Fruit fly (Drosophila melanogaster) whole organism, embryonic: ENCODE measurements around the gene CG1317.

ENCODE experiments used
- Antp ChIP-seq: fragments of 200-800 bp; sonication (Bioruptor generic); optimal IDR thresholded peaks from 3 replicates; lab custom pipeline; 2016; ENCODE audit warnings: missing biosample characterization, missing genetic modification characterization
- Atf3 ChIP-seq: fragments of 200-800 bp; sonication (Bioruptor generic); optimal IDR thresholded peaks from 3 replicates; lab custom pipeline; 2016; ENCODE audit warnings: missing biosample characterization, missing genetic modification characterization
- CG10267 ChIP-seq: fragments of 200-800 bp; sonication (Bioruptor generic); optimal IDR thresholded peaks from 2 replicates; lab custom pipeline; 2018; ENCODE audit warnings: missing biosample characterization, mild to moderate bottlenecking, missing genetic modification characterization, moderate library complexity
- CG10431 ChIP-seq: fragments of 200-800 bp; sonication (Bioruptor generic); optimal IDR thresholded peaks from 3 replicates; lab custom pipeline; 2018; ENCODE audit warnings: missing biosample characterization, mild to moderate bottlenecking, missing genetic modification characterization
- CG10543 ChIP-seq: fragments of 200-800 bp; sonication (Bioruptor generic); optimal IDR thresholded peaks from 3 replicates; lab custom pipeline; 2017; ENCODE audit warnings: missing biosample characterization, mild to moderate bottlenecking, missing genetic modification characterization, moderate library complexity
- CG11398 ChIP-seq: fragments of 200-800 bp; sonication (Bioruptor generic); optimal IDR thresholded peaks from 2 replicates; lab custom pipeline; 2016; ENCODE audit warnings: missing biosample characterization, missing genetic modification characterization
- CG12391 ChIP-seq: fragments of 200-800 bp; sonication (Bioruptor generic); optimal IDR thresholded peaks from 3 replicates; lab custom pipeline; 2018; ENCODE audit warnings: missing biosample characterization, mild to moderate bottlenecking, missing genetic modification characterization, moderate library complexity
- CG14860 ChIP-seq: fragments of 200-800 bp; sonication (Bioruptor generic); IDR thresholded peaks from 3 replicates; pipeline ENCODE4 v1.3.6; 2022; ENCODE audit warnings: missing biosample characterization, missing genetic modification characterization; ENCODE audit not compliant: partially characterized antibody
- CG14965 ChIP-seq: fragments of 200-800 bp; sonication (Bioruptor generic); optimal IDR thresholded peaks from 2 replicates; lab custom pipeline; 2016; ENCODE audit warnings: missing biosample characterization, missing genetic modification characterization, borderline replicate concordance
- CG17186 ChIP-seq: fragments of 200-800 bp; sonication (Bioruptor generic); optimal IDR thresholded peaks from 3 replicates; lab custom pipeline; 2017; ENCODE audit warnings: missing biosample characterization, missing genetic modification reagents, missing genetic modification characterization
- CG18011 ChIP-seq: fragments of 200-800 bp; sonication (Bioruptor generic); optimal IDR thresholded peaks from 2 replicates; lab custom pipeline; 2017; ENCODE audit warnings: missing biosample characterization, missing genetic modification characterization, mild to moderate bottlenecking, moderate library complexity, missing genotype
- CG2129 ChIP-seq: fragments of 200-800 bp; sonication (Bioruptor generic); IDR thresholded peaks from 2 replicates; pipeline ENCODE4 v1.3.6; 2022; ENCODE audit warnings: missing biosample characterization, missing genetic modification characterization; ENCODE audit not compliant: partially characterized antibody
- CG2712 ChIP-seq: fragments of 200-800 bp; optimal IDR thresholded peaks from 3 replicates; lab custom pipeline; 2019; ENCODE audit warnings: missing biosample characterization, mild to moderate bottlenecking, missing genetic modification characterization, moderate library complexity
- CG2875 ChIP-seq: fragments of 200-800 bp; sonication (Bioruptor generic); optimal IDR thresholded peaks from 2 replicates; lab custom pipeline; 2017; ENCODE audit warnings: missing biosample characterization, mild to moderate bottlenecking, missing genetic modification characterization, missing genetic modification reagents
- CG34376 ChIP-seq: fragments of 200-800 bp; sonication (Bioruptor generic); optimal IDR thresholded peaks from 2 replicates; lab custom pipeline; 2018; ENCODE audit warnings: missing biosample characterization, mild to moderate bottlenecking, missing genetic modification characterization
- CG6791 ChIP-seq: fragments of 200-800 bp; sonication (Bioruptor generic); IDR thresholded peaks from 3 replicates; pipeline ENCODE4 v1.3.6; 2022; ENCODE audit warnings: missing biosample characterization, missing genetic modification characterization; ENCODE audit not compliant: partially characterized antibody
- CG7556 ChIP-seq: fragments of 200-800 bp; sonication (Bioruptor generic); optimal IDR thresholded peaks from 2 replicates; lab custom pipeline; 2017; ENCODE audit warnings: missing biosample characterization, mild to moderate bottlenecking, missing genetic modification characterization
- CG8281 ChIP-seq: fragments of 200-800 bp; sonication (Bioruptor generic); optimal IDR thresholded peaks from 2 replicates; lab custom pipeline; 2018; ENCODE audit warnings: missing biosample characterization, mild to moderate bottlenecking, missing genetic modification characterization, moderate library complexity
- CG9797 ChIP-seq: fragments of 200-800 bp; sonication (Bioruptor generic); optimal IDR thresholded peaks from 3 replicates; lab custom pipeline; 2018; ENCODE audit warnings: missing biosample characterization, mild to moderate bottlenecking, missing genetic modification characterization
- Chrac-16 ChIP-seq: fragments of 200-800 bp; sonication (Bioruptor generic); optimal IDR thresholded peaks from 3 replicates; lab custom pipeline; 2016; ENCODE audit warnings: missing biosample characterization, missing genetic modification characterization
- D19A ChIP-seq: fragments of 200-800 bp; optimal IDR thresholded peaks from 3 replicates; lab custom pipeline; 2019; ENCODE audit warnings: missing biosample characterization, mild to moderate bottlenecking, missing genetic modification characterization, moderate library complexity
- H2.0 ChIP-seq: fragments of 200-800 bp; sonication (Bioruptor generic); IDR thresholded peaks from 2 replicates; pipeline ENCODE4 v1.3.6; 2022; ENCODE audit warnings: missing biosample characterization, missing genetic modification characterization
- Hand ChIP-seq: fragments of 200-800 bp; sonication (Bioruptor generic); optimal IDR thresholded peaks from 2 replicates; lab custom pipeline; 2017; ENCODE audit warnings: mild to moderate bottlenecking, missing biosample characterization, missing genetic modification reagents, missing genetic modification characterization
- Hr51 ChIP-seq, 2 experiments: fragments of 200-800 bp; sonication (Bioruptor generic); optimal IDR thresholded peaks; 2 replicates in 1 of 2; 3 replicates in 1 of 2; lab custom pipeline; 2016 to 2018; ENCODE audit warnings: missing biosample characterization in 2 of 2, missing genetic modification characterization in 2 of 2, mild to moderate bottlenecking in 1 of 2, moderate library complexity in 1 of 2
- Lim3 ChIP-seq: fragments of 200-800 bp; sonication (Bioruptor generic); IDR thresholded peaks from 2 replicates; pipeline ENCODE4 v1.3.6; 2022; ENCODE audit warnings: missing biosample characterization, missing genetic modification characterization
- MTF-1 ChIP-seq: fragments of 200-800 bp; sonication (Bioruptor generic); optimal IDR thresholded peaks from 2 replicates; lab custom pipeline; 2018; ENCODE audit warnings: missing biosample characterization, mild to moderate bottlenecking, missing genetic modification characterization, borderline replicate concordance
- NK7.1 ChIP-seq: fragments of 200-800 bp; sonication (Bioruptor generic); optimal IDR thresholded peaks from 3 replicates; lab custom pipeline; 2016; ENCODE audit warnings: missing biosample characterization, missing genetic modification characterization
- abd-A ChIP-seq: fragments of 200-800 bp; sonication (Bioruptor generic); optimal IDR thresholded peaks from 3 replicates; lab custom pipeline; 2019; ENCODE audit warnings: missing biosample characterization, mild to moderate bottlenecking, missing genetic modification characterization, moderate library complexity
- ac ChIP-seq: fragments of 200-800 bp; sonication (Bioruptor generic); optimal IDR thresholded peaks from 3 replicates; lab custom pipeline; 2017; ENCODE audit warnings: missing biosample characterization, mild to moderate bottlenecking, missing genetic modification characterization
- amos ChIP-seq: fragments of 200-800 bp; sonication (Bioruptor generic); IDR thresholded peaks from 2 replicates; pipeline ENCODE4 v1.3.6; 2022; ENCODE audit warnings: missing biosample characterization, missing genetic modification characterization; ENCODE audit not compliant: partially characterized antibody
- bigmax ChIP-seq: fragments of 200-800 bp; sonication (Bioruptor generic); optimal IDR thresholded peaks from 2 replicates; lab custom pipeline; 2018; ENCODE audit warnings: missing biosample characterization, mild to moderate bottlenecking, missing genetic modification characterization
- cato ChIP-seq: fragments of 200-800 bp; sonication (Bioruptor generic); optimal IDR thresholded peaks from 2 replicates; lab custom pipeline; 2016; ENCODE audit warnings: missing biosample characterization, missing genetic modification characterization, borderline replicate concordance
- cg ChIP-seq: fragments of 200-800 bp; sonication (Bioruptor generic); optimal IDR thresholded peaks from 3 replicates; lab custom pipeline; 2019; ENCODE audit warnings: missing biosample characterization, mild to moderate bottlenecking, missing genetic modification characterization, moderate library complexity
- chinmo ChIP-seq: fragments of 200-800 bp; sonication (Bioruptor generic); IDR thresholded peaks from 4 replicates; pipeline ENCODE4 v1.3.6; 2022; ENCODE audit warnings: missing biosample characterization, missing genetic modification characterization; ENCODE audit not compliant: partially characterized antibody
- dm ChIP-seq: fragments of 200-800 bp; sonication (Bioruptor generic); optimal IDR thresholded peaks from 3 replicates; lab custom pipeline; 2016; ENCODE audit warnings: missing biosample characterization, missing genetic modification characterization
- gt ChIP-seq: fragments of 200-800 bp; sonication (Bioruptor generic); IDR thresholded peaks from 2 replicates; pipeline ENCODE4 v1.3.6; 2022; ENCODE audit warnings: missing biosample characterization, missing genetic modification characterization
- hkb ChIP-seq, 2 experiments: fragments of 200-800 bp in 1 of 2; fragments of >200 bp in 1 of 2; sonication (Bioruptor generic) in 1 of 2; IDR thresholded peaks in 1 of 2; optimal IDR thresholded peaks in 1 of 2; 2 replicates each; pipeline versions ENCODE4 v1.3.6 to Lab custom; 2017 to 2022; ENCODE audit warnings: missing biosample characterization in 1 of 2, missing genetic modification characterization in 1 of 2
- kni ChIP-seq: fragments of 200-800 bp; sonication (Bioruptor generic); optimal IDR thresholded peaks from 3 replicates; lab custom pipeline; 2017; ENCODE audit warnings: mild to moderate bottlenecking, missing biosample characterization, missing genetic modification reagents, missing genetic modification characterization
- phol ChIP-seq: fragments of 200-800 bp; sonication (Bioruptor generic); optimal IDR thresholded peaks from 3 replicates; lab custom pipeline; 2018; ENCODE audit warnings: missing biosample characterization, mild to moderate bottlenecking, missing genetic modification characterization, moderate library complexity
- scrt ChIP-seq: fragments of 200-800 bp; sonication (Bioruptor generic); optimal IDR thresholded peaks from 2 replicates; lab custom pipeline; 2018; ENCODE audit warnings: missing biosample characterization, mild to moderate bottlenecking, missing genetic modification characterization, moderate library complexity
- slou ChIP-seq: fragments of 200-800 bp; sonication (Bioruptor generic); optimal IDR thresholded peaks from 3 replicates; lab custom pipeline; 2016; ENCODE audit warnings: missing biosample characterization, missing genetic modification characterization
- sob ChIP-seq: fragments of 200-800 bp; sonication (Bioruptor generic); IDR thresholded peaks from 2 replicates; pipeline ENCODE4 v1.3.6; 2022; ENCODE audit warnings: missing biosample characterization, missing genetic modification characterization
- tio ChIP-seq: fragments of 200-800 bp; sonication (Bioruptor generic); optimal IDR thresholded peaks from 2 replicates; lab custom pipeline; 2017; ENCODE audit warnings: missing biosample characterization, missing genetic modification characterization, inconsistent platforms
- tx ChIP-seq: fragments of 200-800 bp; sonication (Bioruptor generic); optimal IDR thresholded peaks from 2 replicates; lab custom pipeline; 2016; ENCODE audit warnings: missing biosample characterization, missing genetic modification characterization
- vfl ChIP-seq: fragments of 200-800 bp; sonication (Bioruptor generic); optimal IDR thresholded peaks from 2 replicates; lab custom pipeline; 2016; ENCODE audit warnings: missing biosample characterization, missing genetic modification characterization
- vvl ChIP-seq: fragments of 200-800 bp; sonication (Bioruptor generic); IDR thresholded peaks from 2 replicates; pipeline ENCODE4 v1.3.6; 2022; ENCODE audit warnings: missing biosample characterization, missing genetic modification characterization
- wor ChIP-seq: fragments of 200-800 bp; sonication (Bioruptor generic); IDR thresholded peaks from 2 replicates; pipeline ENCODE4 v1.3.6; 2022; ENCODE audit warnings: missing biosample characterization, missing genetic modification characterization
- yki ChIP-seq: fragments of >200 bp; optimal IDR thresholded peaks from 3 replicates; lab custom pipeline; 2018
- zen2 ChIP-seq: fragments of 200-800 bp; sonication (Bioruptor generic); IDR thresholded peaks from 3 replicates; pipeline ENCODE4 v1.3.6; 2022; ENCODE audit warnings: missing biosample characterization, missing genetic modification characterization; ENCODE audit not compliant: partially characterized antibody

The CG1317 gene

dm6 chr3L:2418769-2419168, 47.0 kb upstream of the CG1317 start (continued):
- TF ChIP-seq CG6791 (GFP tag; lab: Robert Waterston, UW) (no peak), cato (GFP tag; lab: Kevin White, UChicago) (no peak), gt (peak; percentile 50; the same call in 1 of the 2 replicates), tio (GFP tag; lab: Kevin White, UChicago) (peak; percentile 52), dm (GFP tag; lab: Kevin White, UChicago) (peak; percentile 25), Lim3 (GFP tag; lab: Robert Waterston, UW) (peak; percentile 84), CG2129 (GFP tag; lab: Robert Waterston, UW) (no peak), bigmax (GFP tag; lab: Kevin White, UChicago) (no peak), CG14860 (GFP tag; lab: Robert Waterston, UW) (no peak), chinmo (0 out of 4 replicates have a peak, but pooled peaks have one; percentile 38), vvl (GFP tag; lab: Robert Waterston, UW) (peak; percentile 95), hkb (optimal IDR thresholded peaks at IDR 0.05; lab: Kevin White, UChicago) (no peak), hkb (GFP tag; IDR thresholded peaks at IDR 0.05; lab: Robert Waterston, UW) (peak; percentile 93), CG2712 (tag; lab: Kevin White, UChicago) (peak; percentile 80), Atf3 (GFP tag; lab: Kevin White, UChicago) (peak; percentile 40), CG10543 (GFP tag; lab: Kevin White, UChicago) (no peak), slou (GFP tag; lab: Kevin White, UChicago) (peak; percentile 20), Chrac-16 (peak; percentile 55), CG34376 (GFP tag; lab: Kevin White, UChicago) (peak; percentile 52), CG10431 (no peak), phol (tag; lab: Kevin White, UChicago) (peak; percentile 86), Hr51 (GFP tag; optimal IDR thresholded peaks at IDR 0.05; lab: Kevin White, UChicago) (peak; percentile 49 to 72), tx (GFP tag; lab: Kevin White, UChicago) (peak; percentile 41), scrt (peak; percentile 78), CG17186 (GFP tag; lab: Kevin White, UChicago) (peak; percentile 56), CG9797 (GFP tag; lab: Kevin White, UChicago) (no peak), CG14965 (GFP tag; lab: Kevin White, UChicago) (peak; percentile 43), Hand (GFP tag; lab: Kevin White, UChicago) (peak; percentile 32), CG18011 (peak; percentile 27), CG2875 (peak; percentile 52), CG11398 (GFP tag; lab: Kevin White, UChicago) (no peak), amos (GFP tag; lab: Robert Waterston, UW) (no peak), wor (peak; percentile 78), ac (GFP tag; lab: Kevin White, UChicago) (no peak), H2.0 (GFP tag; lab: Robert Waterston, UW) (peak; percentile 80), Antp (GFP tag; lab: Kevin White, UChicago) (peak; percentile 66), MTF-1 (GFP tag; lab: Kevin White, UChicago) (peak; percentile 77), NK7.1 (peak; percentile 80), sob (GFP tag; lab: Robert Waterston, UW) (peak; percentile 82), D19A (peak; percentile 88), abd-A (tag; lab: Kevin White, UChicago) (peak; percentile 21), cg (GFP tag; lab: Kevin White, UChicago) (peak; percentile 18), CG7556 (GFP tag; lab: Kevin White, UChicago) (peak; percentile 68), vfl (GFP tag; lab: Kevin White, UChicago) (peak; percentile 7), yki (lab: Kevin White, UChicago) (no peak), kni (GFP tag; lab: Kevin White, UChicago) (no peak), CG12391 (peak; percentile 69), zen2 (GFP tag; lab: Robert Waterston, UW) (no peak), CG8281 (tag; lab: Kevin White, UChicago) (peak; percentile 46), CG10267 (peak; percentile 86)
